Worm (Caenorhabditis elegans) whole organism, L2 larva: ENCODE data around the gene algn-3.

Experiments
- ceh-16 ChIP-seq: fragments of 150-350 bp; optimal IDR thresholded peaks from 2 replicates; lab custom pipeline; 2014; ENCODE audit warnings: missing biosample characterization, missing genetic modification characterization
- ceh-82 ChIP-seq: fragments of 150-350 bp; optimal IDR thresholded peaks from 2 replicates; lab custom pipeline; 2014; ENCODE audit warnings: missing biosample characterization, missing genetic modification characterization
- dmd-4 ChIP-seq: sonication (generic microtip); optimal IDR thresholded peaks from 2 replicates; lab custom pipeline; 2017; ENCODE audit warnings: missing biosample characterization, missing genetic modification characterization
- lsy-2 ChIP-seq, 2 experiments: fragments of 150-350 bp in 1 of 2; sonication (generic microtip) in 1 of 2; optimal IDR thresholded peaks; 2 replicates each; lab custom pipeline; 2014 to 2017; ENCODE audit warnings: missing biosample characterization in 2 of 2, missing genetic modification characterization in 2 of 2
- nhr-12 ChIP-seq: fragments of 150-350 bp; optimal IDR thresholded peaks from 2 replicates; lab custom pipeline; 2014; ENCODE audit warnings: missing biosample characterization, missing genetic modification characterization
- unc-39 ChIP-seq: fragments of 150-350 bp; optimal IDR thresholded peaks from 2 replicates; lab custom pipeline; 2014; ENCODE audit warnings: missing biosample characterization, missing genetic modification characterization
- zag-1 ChIP-seq: fragments of 150-350 bp; optimal IDR thresholded peaks from 2 replicates; lab custom pipeline; 2014; ENCODE audit warnings: missing biosample characterization, missing genetic modification characterization

- no peak for TF ChIP-seq ceh-16 (tag; lab: Kevin White, UChicago)
- no peak for TF ChIP-seq zag-1 (tag; lab: Kevin White, UChicago)
- TF ChIP-seq ceh-82, result no peak
- no peak for TF ChIP-seq unc-39 (tag; lab: Kevin White, UChicago)
- no peak for TF ChIP-seq nhr-12 (tag; lab: Kevin White, UChicago)
- TF ChIP-seq lsy-2 (tag; optimal IDR thresholded peaks at IDR 0.05; lab: Kevin White, UChicago), result no peak
- no peak for TF ChIP-seq dmd-4 (tag; lab: Kevin White, UChicago)
Observed at ce11 chrII:14094590-14094989, 38.0 kb downstream of the algn-3 start, which contains the start of gene col-87.
